Fruit fly (Drosophila melanogaster) whole organism: Measurements from ENCODE around the gene hydra.

Experiments used
- CG8478 ChIP-seq: fragments of >200 bp; optimal IDR thresholded peaks from 2 replicates; lab custom pipeline; 2018; ENCODE audit warnings: inconsistent platforms
- Dll ChIP-seq: fragments of >200 bp; optimal IDR thresholded peaks from 2 replicates; lab custom pipeline; 2017
- EcR ChIP-seq, 2 experiments: fragments of >200 bp; optimal IDR thresholded peaks; 2 replicates each; lab custom pipeline; 2017; ENCODE audit warnings: missing biosample characterization in 2 of 2, missing genetic modification characterization in 2 of 2, missing genetic modification reagents in 2 of 2
- pan ChIP-seq: fragments of >200 bp; optimal IDR thresholded peaks from 2 replicates; lab custom pipeline; 2017
- psq ChIP-seq: fragments of >200 bp; optimal IDR thresholded peaks from 2 replicates; lab custom pipeline; 2017
- usp ChIP-seq: fragments of >200 bp; optimal IDR thresholded peaks from 2 replicates; lab custom pipeline; 2017; ENCODE audit warnings: missing biosample characterization, missing genetic modification characterization, mixed read lengths

hydra gene

DNA sequence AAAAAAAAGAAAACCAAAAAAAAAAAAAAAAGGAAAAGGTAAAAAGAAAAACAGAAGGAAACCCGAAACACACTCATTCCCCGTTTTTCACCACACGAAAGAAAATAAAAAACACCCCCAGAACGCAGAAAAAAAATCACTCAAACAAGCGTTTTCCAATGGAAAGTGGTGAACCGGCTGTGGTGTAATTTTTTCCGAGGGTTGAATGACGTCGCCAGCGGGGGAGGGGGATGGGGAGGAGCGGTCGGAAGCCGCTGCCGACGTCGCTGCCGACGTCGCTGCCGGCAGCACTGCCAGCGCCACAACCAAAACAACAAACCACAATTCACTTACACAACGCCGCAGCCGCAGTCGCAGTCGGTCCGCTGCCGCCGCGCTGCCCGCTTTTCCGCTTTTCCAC lies 12.6 kb upstream of the hydra start:
- TF ChIP-seq CG8478 (lab: Kevin White, UChicago) (no peak), EcR (GFP tag; optimal IDR thresholded peaks at IDR 0.05; lab: Kevin White, UChicago) (no peak), pan (lab: Kevin White, UChicago) (no peak), psq (no peak), Dll (lab: Kevin White, UChicago) (no peak), usp (no peak)

DNA sequence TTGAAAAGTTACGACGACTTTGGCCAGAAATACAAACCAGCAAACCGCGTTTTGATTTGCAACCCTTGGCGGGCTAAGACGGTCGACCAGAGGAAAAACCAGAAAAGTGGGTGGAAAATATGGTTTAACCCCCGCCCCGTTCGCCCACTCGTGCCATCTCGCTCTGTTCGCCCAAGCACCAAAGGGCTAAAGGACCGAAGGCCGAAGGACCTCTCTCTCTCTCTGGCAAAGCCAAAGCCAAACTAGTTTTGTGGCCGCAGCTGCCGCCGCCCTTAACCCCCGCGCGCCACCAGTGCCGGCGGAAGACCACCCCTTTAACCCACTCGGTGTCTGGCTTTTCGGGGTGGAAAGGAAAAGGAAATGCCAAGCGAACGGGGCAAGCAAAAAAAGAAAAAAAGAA lies 10.4 kb upstream of the hydra start:
- TF ChIP-seq EcR (GFP tag; optimal IDR thresholded peaks at IDR 0.05; lab: Kevin White, UChicago) = no peak
- TF ChIP-seq CG8478 (lab: Kevin White, UChicago) = no peak
- no peak for TF ChIP-seq Dll (lab: Kevin White, UChicago)
- TF ChIP-seq pan (lab: Kevin White, UChicago) = no peak
- TF ChIP-seq usp = no peak
- TF ChIP-seq psq = no peak

DNA sequence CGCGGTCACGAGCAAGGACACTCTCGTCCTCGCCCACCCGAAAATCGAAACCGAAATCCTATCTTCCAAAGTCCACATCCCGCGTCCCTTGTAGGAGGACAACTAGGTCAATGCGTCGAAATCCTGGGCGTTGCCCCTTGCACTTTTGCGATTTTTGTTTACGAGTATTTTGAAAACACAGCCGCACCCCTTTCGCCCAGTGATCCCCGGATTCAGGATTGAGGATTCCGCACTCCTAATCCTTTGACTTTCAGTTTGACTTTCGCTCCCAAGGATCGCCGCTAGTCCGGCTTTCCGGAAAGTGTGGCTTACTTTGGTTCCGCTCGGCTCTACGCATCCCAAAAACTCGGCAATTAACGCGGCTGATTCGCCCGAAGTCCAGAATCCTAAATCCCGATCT lies 3.5 kb upstream of the hydra start:
- TF ChIP-seq psq = no peak
- no peak for TF ChIP-seq Dll (lab: Kevin White, UChicago)
- TF ChIP-seq usp = no peak
- TF ChIP-seq pan (lab: Kevin White, UChicago) = no peak
- TF ChIP-seq CG8478 (lab: Kevin White, UChicago) = no peak
- no peak for TF ChIP-seq EcR (GFP tag; optimal IDR thresholded peaks at IDR 0.05; lab: Kevin White, UChicago)

- TF ChIP-seq Dll (lab: Kevin White, UChicago) (no peak), pan (lab: Kevin White, UChicago) (no peak), CG8478 (lab: Kevin White, UChicago) (no peak), EcR (GFP tag; optimal IDR thresholded peaks at IDR 0.05; lab: Kevin White, UChicago) (no peak), psq (no peak), usp (no peak)
Measured at dm6 chrX:20666356-20666755, 10.5 kb downstream of the hydra start.

DNA sequence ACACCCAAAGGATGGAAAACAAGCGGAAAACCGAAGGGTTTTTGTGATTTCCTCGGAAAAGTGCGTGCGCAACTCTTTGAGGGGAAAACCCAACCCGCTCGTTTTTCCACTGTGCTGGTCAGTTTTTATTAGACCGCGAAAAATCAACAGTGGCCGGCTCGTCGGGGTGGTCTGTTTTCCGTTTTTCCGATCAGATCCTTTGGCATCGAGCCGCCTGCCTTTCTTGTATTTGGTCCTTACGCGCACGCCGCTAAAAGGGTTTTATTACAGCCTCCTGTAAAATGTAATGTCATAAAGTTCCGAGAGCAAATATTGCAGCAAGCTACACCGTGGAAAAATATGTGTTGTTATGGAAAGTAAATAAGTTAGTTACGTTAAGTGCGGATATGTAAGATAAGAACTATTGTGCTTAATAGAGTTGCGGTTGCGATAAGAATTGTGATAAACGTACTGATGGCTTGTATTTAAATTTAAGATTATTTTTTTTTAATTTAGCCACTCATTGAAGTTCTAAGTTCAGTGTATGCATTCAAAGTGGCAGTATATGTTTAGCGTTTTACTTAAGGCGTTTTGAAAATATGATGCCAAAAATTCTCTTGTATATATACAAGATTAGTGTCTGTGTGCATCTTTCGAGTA lies 13.8 kb downstream of the hydra start:
- TF ChIP-seq EcR (GFP tag; optimal IDR thresholded peaks at IDR 0.05; lab: Kevin White, UChicago) (no peak), pan (lab: Kevin White, UChicago) (no peak), psq (no peak), CG8478 (lab: Kevin White, UChicago) (no peak)

- TF ChIP-seq EcR (GFP tag; optimal IDR thresholded peaks at IDR 0.05; lab: Kevin White, UChicago) = peak in 1 of 2 experiments; percentile 62
- no peak for TF ChIP-seq Dll (lab: Kevin White, UChicago)
Measured at dm6 chrX:20661612-20662228, 15.1 kb downstream of the hydra start, which contains the start of gene CG1835. TSS of gene CG1835 (plus strand) at chrX:20661917.

- TF ChIP-seq usp (no peak), psq (no peak), CG8478 (lab: Kevin White, UChicago) (no peak), pan (lab: Kevin White, UChicago) (no peak), Dll (lab: Kevin White, UChicago) (no peak), EcR (GFP tag; optimal IDR thresholded peaks at IDR 0.05; lab: Kevin White, UChicago) (no peak)
Measured at dm6 chrX:20658627-20659026, 18.2 kb downstream of the hydra start.

- TF ChIP-seq EcR (GFP tag; optimal IDR thresholded peaks at IDR 0.05; lab: Kevin White, UChicago) (peak in 1 of 2 experiments; percentile 53), Dll (lab: Kevin White, UChicago) (no peak)
Measured at dm6 chrX:20656535-20657350, 20.1 kb downstream of the hydra start, which contains the start of gene Cyp6v1. TSS of gene Cyp6v1 (plus strand) at chrX:20657122.

dm6 chrX:20654954-20655391 lies 21.9 kb downstream of the hydra start:
- TF ChIP-seq CG8478 (lab: Kevin White, UChicago) (no peak), Dll (lab: Kevin White, UChicago) (no peak), usp (no peak)

DNA sequence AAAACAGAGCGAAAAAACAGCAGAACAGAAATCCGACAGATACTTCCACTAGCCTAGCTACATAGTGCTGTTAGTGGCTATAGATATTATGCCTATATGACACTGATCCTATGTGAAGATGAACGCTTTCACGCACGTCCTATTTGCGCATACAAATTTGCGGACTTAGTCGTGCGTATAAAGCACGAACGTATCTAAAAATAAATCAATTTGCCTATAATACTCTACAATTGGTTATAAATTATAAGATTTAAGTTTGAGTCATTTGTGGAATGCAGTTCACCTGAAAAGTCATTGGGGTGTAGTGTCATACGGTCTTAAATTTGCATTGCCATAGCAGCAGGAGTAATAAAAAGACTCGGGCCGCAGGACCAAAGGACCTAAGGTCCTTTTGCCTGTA lies 24.5 kb downstream of the hydra start:
- TF ChIP-seq Dll (lab: Kevin White, UChicago) (no peak), EcR (GFP tag; optimal IDR thresholded peaks at IDR 0.05; lab: Kevin White, UChicago) (no peak), CG8478 (lab: Kevin White, UChicago) (no peak), pan (lab: Kevin White, UChicago) (no peak), psq (no peak), usp (no peak)

- TF ChIP-seq EcR (GFP tag; optimal IDR thresholded peaks at IDR 0.05; lab: Kevin White, UChicago) = no peak
- no peak for TF ChIP-seq psq
- no peak for TF ChIP-seq Dll (lab: Kevin White, UChicago)
- no peak for TF ChIP-seq usp
- TF ChIP-seq CG8478 (lab: Kevin White, UChicago) = no peak
- TF ChIP-seq pan (lab: Kevin White, UChicago) = no peak
Measured at dm6 chrX:20646223-20646622, 30.6 kb downstream of the hydra start.

DNA sequence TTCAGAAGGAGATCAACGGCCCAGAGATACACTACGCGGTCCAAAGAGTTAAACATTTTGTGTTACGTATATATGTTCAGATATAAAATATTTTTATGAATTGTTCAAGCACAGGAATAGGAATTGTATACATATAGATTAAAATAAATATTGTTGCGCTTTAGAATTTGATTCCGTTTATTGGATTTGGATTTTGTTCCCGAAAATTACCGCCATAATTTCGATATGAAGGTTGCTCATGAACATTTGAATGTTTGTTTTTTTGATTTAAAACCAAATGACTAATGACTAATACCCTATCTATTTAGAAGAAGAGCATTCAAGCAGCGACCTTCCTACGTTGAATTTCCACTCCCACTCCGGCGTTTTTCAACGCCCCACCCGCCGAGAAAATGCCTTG lies 32.9 kb downstream of the hydra start:
- TF ChIP-seq CG8478 (lab: Kevin White, UChicago) (no peak), usp (no peak), pan (lab: Kevin White, UChicago) (no peak), Dll (lab: Kevin White, UChicago) (no peak), psq (no peak)
